Worm (Caenorhabditis elegans) whole organism, late embryonic: ENCODE measurements around the gene hut-1.
A peak's percentile ranks its signal among the peaks of the same experiment; 100 is the strongest.

Source experiments
- K02D7.2 ChIP-seq: sonication (generic microtip); optimal IDR thresholded peaks from 2 replicates; lab custom pipeline; 2017; ENCODE audit warnings: mild to moderate bottlenecking, missing genetic modification characterization, missing compliant biosample characterization
- K09A11.1 ChIP-seq: sonication (generic microtip); optimal IDR thresholded peaks from 2 replicates; lab custom pipeline; 2017; ENCODE audit warnings: antibody characterized with exemption, mild to moderate bottlenecking, missing genetic modification characterization, missing compliant biosample characterization; ENCODE audit not compliant: insufficient read depth
- ama-1 ChIP-seq: fragments of 150-350 bp; optimal IDR thresholded peaks from 2 replicates; lab custom pipeline; 2014
- ceh-19 ChIP-seq: fragments of 200-800 bp; sonication (Bioruptor generic); optimal IDR thresholded peaks from 2 replicates; lab custom pipeline; 2018; ENCODE audit warnings: mild to moderate bottlenecking, missing genetic modification characterization, missing compliant biosample characterization
- ceh-24 ChIP-seq: sonication (generic microtip); optimal IDR thresholded peaks from 2 replicates; lab custom pipeline; 2016; ENCODE audit warnings: mild to moderate bottlenecking, missing genetic modification characterization, missing compliant biosample characterization
- ceh-30 ChIP-seq: fragments of 150-350 bp; optimal IDR thresholded peaks from 2 replicates; lab custom pipeline; 2014; ENCODE audit warnings: missing biosample characterization, missing genetic modification characterization
- ceh-31 ChIP-seq: sonication (generic microtip); optimal IDR thresholded peaks from 2 replicates; lab custom pipeline; 2016; ENCODE audit warnings: missing genetic modification characterization, missing compliant biosample characterization
- ceh-34 ChIP-seq: sonication (generic microtip); optimal IDR thresholded peaks from 2 replicates; lab custom pipeline; 2016; ENCODE audit warnings: mild to moderate bottlenecking, missing genetic modification characterization, missing compliant biosample characterization
- che-1 ChIP-seq: sonication (generic microtip); optimal IDR thresholded peaks from 2 replicates; lab custom pipeline; 2016; ENCODE audit warnings: mild to moderate bottlenecking, missing genetic modification characterization, missing compliant biosample characterization
- dve-1 ChIP-seq: sonication (generic microtip); optimal IDR thresholded peaks from 2 replicates; lab custom pipeline; 2017; ENCODE audit warnings: antibody characterized with exemption, mild to moderate bottlenecking, missing genetic modification characterization, missing compliant biosample characterization
- elt-2 ChIP-seq: sonication (generic microtip); optimal IDR thresholded peaks from 2 replicates; lab custom pipeline; 2016; ENCODE audit warnings: missing genetic modification reagents, missing genetic modification characterization, missing compliant biosample characterization
- fkh-6 ChIP-seq: sonication (generic microtip); optimal IDR thresholded peaks from 2 replicates; lab custom pipeline; 2016; ENCODE audit warnings: missing genetic modification characterization, missing compliant biosample characterization
- hlh-30 ChIP-seq: sonication (generic microtip); optimal IDR thresholded peaks from 2 replicates; lab custom pipeline; 2017; ENCODE audit warnings: antibody characterized with exemption, missing genetic modification characterization, missing compliant biosample characterization; ENCODE audit not compliant: insufficient read depth
- hlh-8 ChIP-seq: sonication (generic microtip); optimal IDR thresholded peaks from 2 replicates; lab custom pipeline; 2016; ENCODE audit warnings: missing genotype, missing genetic modification characterization, missing compliant biosample characterization
- madf-2 ChIP-seq: sonication (generic microtip); optimal IDR thresholded peaks from 2 replicates; lab custom pipeline; 2017; ENCODE audit warnings: missing genetic modification characterization, missing compliant biosample characterization
- mec-3 ChIP-seq: sonication (generic microtip); optimal IDR thresholded peaks from 2 replicates; lab custom pipeline; 2016; ENCODE audit warnings: borderline replicate concordance, missing genetic modification characterization, missing compliant biosample characterization
- nfya-1 ChIP-seq: sonication (generic microtip); optimal IDR thresholded peaks from 2 replicates; lab custom pipeline; 2017; ENCODE audit warnings: missing genetic modification characterization, mild to moderate bottlenecking, missing compliant biosample characterization, antibody characterized with exemption, moderate library complexity
- nhr-11 ChIP-seq: fragments of 150-350 bp; optimal IDR thresholded peaks from 2 replicates; lab custom pipeline; 2014; ENCODE audit warnings: missing biosample characterization, missing genetic modification characterization
- pax-1 ChIP-seq: fragments of 150-350 bp; optimal IDR thresholded peaks from 2 replicates; lab custom pipeline; 2014; ENCODE audit warnings: missing biosample characterization, missing genetic modification characterization
- pha-2 ChIP-seq: sonication (generic microtip); optimal IDR thresholded peaks from 2 replicates; lab custom pipeline; 2017; ENCODE audit warnings: mild to moderate bottlenecking, missing genetic modification characterization, missing compliant biosample characterization
- pqm-1 ChIP-seq: sonication (generic microtip); optimal IDR thresholded peaks from 2 replicates; lab custom pipeline; 2016; ENCODE audit warnings: missing genetic modification characterization, missing compliant biosample characterization
- ref-2 ChIP-seq: sonication (generic microtip); optimal IDR thresholded peaks from 2 replicates; lab custom pipeline; 2016; ENCODE audit warnings: missing genetic modification characterization, missing compliant biosample characterization
- rnt-1 ChIP-seq: sonication (generic microtip); optimal IDR thresholded peaks from 2 replicates; lab custom pipeline; 2016; ENCODE audit warnings: missing genetic modification characterization, missing compliant biosample characterization
- sox-4 ChIP-seq: sonication (generic microtip); optimal IDR thresholded peaks from 2 replicates; lab custom pipeline; 2017; ENCODE audit warnings: mild to moderate bottlenecking, missing genetic modification characterization, inconsistent platforms, missing compliant biosample characterization
- syd-9 ChIP-seq: sonication (generic microtip); optimal IDR thresholded peaks from 2 replicates; lab custom pipeline; 2016; ENCODE audit warnings: mild to moderate bottlenecking, missing genetic modification characterization, moderate library complexity, missing compliant biosample characterization
- tbx-2 ChIP-seq: sonication (generic microtip); optimal IDR thresholded peaks from 2 replicates; lab custom pipeline; 2016; ENCODE audit warnings: missing genetic modification characterization, missing compliant biosample characterization
- ttx-3 ChIP-seq: sonication (generic microtip); optimal IDR thresholded peaks from 2 replicates; lab custom pipeline; 2016; ENCODE audit warnings: missing genetic modification reagents, missing genetic modification characterization, missing compliant biosample characterization
- unc-3 ChIP-seq, 2 experiments: fragments of 200-800 bp in 1 of 2; sonication (Bioruptor generic) in 1 of 2; sonication (generic microtip) in 1 of 2; conservative IDR thresholded peaks in 1 of 2; optimal IDR thresholded peaks in 1 of 2; 2 replicates each; pipeline versions ENCODE4 v1.3.6 to Lab custom; 2016 to 2022; ENCODE audit warnings: missing compliant biosample characterization in 2 of 2, missing genetic modification characterization in 2 of 2, missing genetic modification reagents in 1 of 2
- unc-42 ChIP-seq: sonication (generic microtip); optimal IDR thresholded peaks from 2 replicates; lab custom pipeline; 2016; ENCODE audit warnings: missing genotype, missing genetic modification characterization, missing compliant biosample characterization
- unc-86 ChIP-seq: sonication (generic microtip); optimal IDR thresholded peaks from 2 replicates; lab custom pipeline; 2016; ENCODE audit warnings: missing genetic modification characterization, missing compliant biosample characterization

hut-1 gene

ce11 chrIII:12680266-12680665, 31.1 kb upstream of the hut-1 start:
- TF ChIP-seq madf-2 (tag; lab: Kevin White, UChicago): no peak
- TF ChIP-seq nfya-1: peak; percentile 88

DNA sequence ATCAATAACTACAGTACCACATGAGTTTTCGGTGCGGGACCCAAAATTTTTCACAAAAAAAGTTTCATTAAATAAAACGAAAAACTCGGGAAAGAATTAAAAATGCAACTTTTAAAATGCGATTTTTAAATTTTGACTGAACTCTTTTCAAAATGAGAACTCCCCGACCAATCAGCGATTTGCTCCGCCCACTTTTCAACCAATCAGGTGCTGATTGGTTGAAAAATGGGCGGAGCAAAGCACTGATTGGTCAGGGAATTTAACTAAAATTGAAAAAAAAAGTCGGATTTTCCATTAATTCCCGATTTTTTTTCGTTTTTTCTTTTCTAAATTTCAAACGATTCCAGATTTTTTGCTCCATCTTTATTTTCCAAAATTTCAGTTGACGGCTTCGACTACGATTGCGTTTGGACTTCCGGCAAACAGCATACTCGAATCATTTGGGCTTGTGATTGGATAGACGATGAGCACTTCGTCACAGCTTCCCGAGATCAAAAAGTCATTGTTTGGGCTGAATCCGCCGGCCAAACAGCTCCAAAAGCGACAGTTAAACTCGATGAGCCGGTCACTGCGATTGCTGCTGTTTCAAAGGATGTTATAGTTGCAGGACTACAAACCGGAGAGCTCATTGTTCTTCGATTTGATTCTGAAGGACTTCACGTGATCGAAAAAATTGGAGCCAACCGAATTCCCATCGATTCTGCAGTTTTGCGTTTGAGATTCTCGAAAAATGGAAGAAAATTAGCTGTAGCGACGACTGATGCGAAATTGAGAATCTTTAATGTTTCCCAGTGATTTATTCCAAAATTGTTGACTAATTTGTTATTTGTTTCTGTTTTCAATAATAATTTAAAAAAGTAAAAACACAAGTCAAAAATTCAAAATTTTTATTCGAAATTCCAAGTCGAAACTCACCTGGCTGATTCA, 25.7 kb upstream of the hut-1 start:
- TF ChIP-seq unc-3 (GFP tag; conservative IDR thresholded peaks at IDR 0.05; lab: Robert Waterston, UW) (no peak), unc-3 (tag; optimal IDR thresholded peaks at IDR 0.05; lab: Kevin White, UChicago) (no peak), fkh-6 (no peak), sox-4 (tag; lab: Kevin White, UChicago) (no peak), ttx-3 (tag; lab: Kevin White, UChicago) (no peak), ama-1 (lab: Kevin White, UChicago) (peak; percentile 3), syd-9 (tag; lab: Kevin White, UChicago) (no peak), ceh-30 (tag; lab: Kevin White, UChicago) (no peak), nfya-1 (peak; percentile 96), che-1 (tag; lab: Kevin White, UChicago) (no peak), hlh-30 (tag; lab: Kevin White, UChicago) (no peak), ceh-19 (GFP tag; lab: Kevin White, UChicago) (no peak)

- peak; percentile 15 for TF ChIP-seq K02D7.2 (tag; lab: Kevin White, UChicago)
- no peak for TF ChIP-seq unc-3 (GFP tag; conservative IDR thresholded peaks at IDR 0.05; lab: Robert Waterston, UW)
- no peak for TF ChIP-seq unc-3 (tag; optimal IDR thresholded peaks at IDR 0.05; lab: Kevin White, UChicago)
Measured at ce11 chrIII:12686457-12687250, 24.7 kb upstream of the hut-1 start.

DNA sequence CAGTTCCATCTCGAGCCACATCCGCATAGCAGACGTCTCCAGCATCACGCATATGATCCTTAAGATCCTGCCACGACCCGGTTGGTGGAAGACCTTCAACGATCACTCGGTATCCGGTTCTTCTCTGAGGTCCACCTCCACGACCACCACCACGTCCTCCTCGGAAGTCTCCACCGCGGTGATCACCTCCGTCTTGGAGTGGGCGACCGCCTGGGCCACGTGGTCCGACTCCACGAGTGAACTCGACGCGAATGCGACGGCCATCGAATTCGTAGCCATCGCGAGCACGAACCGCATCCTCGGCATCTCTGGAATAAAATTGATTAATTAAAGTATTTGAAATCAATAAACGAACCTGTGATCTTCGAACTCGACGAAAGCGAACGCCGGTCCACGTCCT, 24.0 kb upstream of the hut-1 start:
- TF ChIP-seq mec-3 (tag; lab: Kevin White, UChicago): no peak
- TF ChIP-seq pax-1 (tag; lab: Kevin White, UChicago): no peak
- TF ChIP-seq nhr-11 (tag; lab: Kevin White, UChicago): no peak
- TF ChIP-seq dve-1 (tag; lab: Kevin White, UChicago): no peak

ce11 chrIII:12687872-12688375, 23.4 kb upstream of the hut-1 start, which contains the start of the genes rsp-3 and spin-4:
rsp-3 (minus strand) TSS chrIII:12687922.
spin-4 (plus strand) TSS chrIII:12688318.
- TF ChIP-seq syd-9 (tag; lab: Kevin White, UChicago): no peak
- no peak for TF ChIP-seq pha-2
- TF ChIP-seq rnt-1 (tag; lab: Kevin White, UChicago): peak; percentile 6
- peak; percentile 32 for TF ChIP-seq K09A11.1 (tag; lab: Kevin White, UChicago)
- peak; percentile 29 for TF ChIP-seq tbx-2 (tag; lab: Kevin White, UChicago)
- TF ChIP-seq K02D7.2 (tag; lab: Kevin White, UChicago): no peak
- no peak for TF ChIP-seq ama-1 (lab: Kevin White, UChicago)
- no peak for TF ChIP-seq ceh-24 (tag; lab: Kevin White, UChicago)
- TF ChIP-seq unc-42 (tag; lab: Kevin White, UChicago): peak; percentile 54
- TF ChIP-seq pqm-1 (tag; lab: Kevin White, UChicago): no peak
- no peak for TF ChIP-seq elt-2
- TF ChIP-seq nfya-1: peak; percentile 79
- TF ChIP-seq ceh-31: peak; percentile 37
- peak; percentile 29 for TF ChIP-seq ref-2
- TF ChIP-seq hlh-8 (tag; lab: Kevin White, UChicago): no peak
- TF ChIP-seq ceh-34: peak; percentile 53
- peak; percentile 90 for TF ChIP-seq hlh-30 (tag; lab: Kevin White, UChicago)
- TF ChIP-seq unc-86: peak; percentile 8
- peak; percentile 62 for TF ChIP-seq pax-1 (tag; lab: Kevin White, UChicago)
- no peak for TF ChIP-seq nhr-11 (tag; lab: Kevin White, UChicago)
